Fruit fly (Drosophila melanogaster) whole organism, pupa: ENCODE measurements around the gene hfp.

Source experiments
- CG12605 ChIP-seq: fragments of 200-800 bp; sonication (Bioruptor generic); IDR thresholded peaks from 2 replicates; pipeline ENCODE4 v1.3.6; 2022; ENCODE audit warnings: missing biosample characterization, missing genetic modification characterization
- CG13204 ChIP-seq: fragments of 200-800 bp; sonication (Bioruptor generic); optimal IDR thresholded peaks from 2 replicates; lab custom pipeline; 2018; ENCODE audit warnings: missing biosample characterization, mild to moderate bottlenecking, missing genetic modification characterization, moderate library complexity
- CG14655 ChIP-seq: fragments of 200-800 bp; sonication (Bioruptor generic); optimal IDR thresholded peaks from 3 replicates; lab custom pipeline; 2017; ENCODE audit warnings: mild to moderate bottlenecking, missing biosample characterization, missing genetic modification reagents, missing genetic modification characterization
- CG15710 ChIP-seq: fragments of 200-800 bp; sonication (Bioruptor generic); optimal IDR thresholded peaks from 2 replicates; lab custom pipeline; 2018; ENCODE audit warnings: missing biosample characterization, mild to moderate bottlenecking, missing genetic modification characterization, moderate library complexity
- CG17806 ChIP-seq: fragments of 200-800 bp; sonication (Bioruptor generic); optimal IDR thresholded peaks from 2 replicates; lab custom pipeline; 2018; ENCODE audit warnings: missing biosample characterization, mild to moderate bottlenecking, missing genetic modification characterization, moderate library complexity
- CG32121 ChIP-seq: fragments of 200-800 bp; sonication (Bioruptor generic); IDR thresholded peaks from 2 replicates; pipeline ENCODE4 v1.3.6; 2022; ENCODE audit warnings: missing biosample characterization, missing genetic modification characterization
- CG4496 ChIP-seq: fragments of 200-800 bp; sonication (Bioruptor generic); IDR thresholded peaks from 3 replicates; pipeline ENCODE4 v1.3.6; 2022; ENCODE audit warnings: missing biosample characterization, missing genetic modification characterization
- CG8159 ChIP-seq: fragments of 200-800 bp; sonication (Bioruptor generic); optimal IDR thresholded peaks from 3 replicates; lab custom pipeline; 2018; ENCODE audit warnings: missing biosample characterization, mild to moderate bottlenecking, missing genetic modification characterization, moderate library complexity
- CG9948 ChIP-seq: fragments of 200-800 bp; sonication (Bioruptor generic); optimal IDR thresholded peaks from 2 replicates; lab custom pipeline; 2018; ENCODE audit warnings: missing biosample characterization, mild to moderate bottlenecking, missing genetic modification characterization, moderate library complexity
- Ets98B ChIP-seq: fragments of 200-800 bp; sonication (Bioruptor generic); IDR thresholded peaks from 2 replicates; pipeline ENCODE4 v1.3.6; 2022; ENCODE audit warnings: missing biosample characterization, missing genetic modification characterization
- Pif1A ChIP-seq: fragments of 200-800 bp; sonication (Bioruptor generic); optimal IDR thresholded peaks from 3 replicates; lab custom pipeline; 2016; ENCODE audit warnings: missing biosample characterization, missing genetic modification characterization
- fd96Ca ChIP-seq: fragments of 200-800 bp; sonication (Bioruptor generic); IDR thresholded peaks from 3 replicates; pipeline ENCODE4 v1.3.6; 2022; ENCODE audit warnings: missing biosample characterization, missing genetic modification characterization
- gl ChIP-seq: fragments of 200-800 bp; sonication (Bioruptor generic); optimal IDR thresholded peaks from 2 replicates; lab custom pipeline; 2018; ENCODE audit warnings: missing biosample characterization, mild to moderate bottlenecking, missing genetic modification characterization
- rn ChIP-seq: fragments of 200-800 bp; sonication (Bioruptor generic); IDR thresholded peaks from 2 replicates; pipeline ENCODE4 v1.3.6; 2022; ENCODE audit warnings: missing biosample characterization, missing genetic modification characterization

hfp gene

dm6 chr3L:1450940-1451339, 51.5 kb downstream of the hfp start:
- TF ChIP-seq Ets98B (GFP tag; lab: Robert Waterston, UW) (peak; percentile 28; the same call in 1 of the 2 replicates), CG12605 (GFP tag; lab: Robert Waterston, UW) (no peak), Pif1A (GFP tag; lab: Kevin White, UChicago) (peak; percentile 2), fd96Ca (peak; percentile 54; the same call in 1 of the 3 replicates), CG9948 (peak; percentile 42), CG14655 (peak; percentile 10), gl (tag; lab: Kevin White, UChicago) (no peak), CG13204 (GFP tag; lab: Kevin White, UChicago) (no peak), CG32121 (GFP tag; lab: Robert Waterston, UW) (peak; percentile 41; the same call in 1 of the 2 replicates), CG4496 (GFP tag; lab: Robert Waterston, UW) (0 out of 3 replicates have a peak, but pooled peaks have one; percentile 40), rn (no peak), CG17806 (tag; lab: Kevin White, UChicago) (peak; percentile 27), CG15710 (tag; lab: Kevin White, UChicago) (no peak), CG8159 (tag; lab: Kevin White, UChicago) (peak; percentile 26)

- TF ChIP-seq CG14655 (no peak), gl (tag; lab: Kevin White, UChicago) (no peak)
These were observed 54.4 kb downstream of the hfp start for dm6 chr3L:1447803-1448517.
